Worm (Caenorhabditis elegans) whole organism, young adult: ENCODE data around the gene C32B5.6.
"Not testable (repeated sequence)": the region's sequence is repeated elsewhere in the genome, so short reads cannot be mapped to it uniquely, and the experiment has no call there.

Source experiments
- chd-7 ChIP-seq: sonication (generic microtip); optimal IDR thresholded peaks from 2 replicates; lab custom pipeline; 2016; ENCODE audit warnings: mild to moderate bottlenecking, missing genetic modification characterization, moderate library complexity, missing compliant biosample characterization
- let-526 ChIP-seq: fragments of 200-800 bp; sonication (Bioruptor generic); IDR thresholded peaks from 2 replicates; pipeline ENCODE4 v1.3.6; 2022; ENCODE audit warnings: missing genetic modification reagents, missing genetic modification characterization, missing compliant biosample characterization
- unc-62 ChIP-seq: fragments of 150-350 bp; optimal IDR thresholded peaks from 2 replicates; lab custom pipeline; 2014; ENCODE audit warnings: missing biosample characterization, missing genetic modification reagents, missing genetic modification characterization

DNA sequence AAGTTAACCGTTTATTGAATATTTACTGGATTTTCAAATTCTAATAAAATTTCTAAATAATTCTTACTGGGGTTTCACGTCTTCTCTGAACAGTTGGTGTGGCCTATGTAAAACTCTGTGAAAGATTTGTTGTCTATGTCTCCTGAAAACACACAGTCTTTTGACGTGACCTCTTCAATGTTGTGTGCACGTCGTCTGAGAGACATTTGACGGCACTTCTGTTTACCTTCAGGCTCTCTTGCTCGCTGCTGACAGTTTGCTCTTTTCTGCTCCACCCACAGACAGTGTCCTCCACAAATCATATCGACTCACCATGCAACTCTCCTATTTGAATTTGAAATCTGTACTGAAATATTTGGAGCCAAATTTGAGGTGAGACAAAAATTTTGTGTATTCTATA lies 37.3 kb upstream of the C32B5.6 start, which contains the start of gene fbxc-34:
- not testable (repeated sequence) for TF ChIP-seq let-526 (GFP tag; lab: Robert Waterston, UW); unc-62 (GFP tag; lab: Kevin White, UChicago); chd-7 (tag; lab: Kevin White, UChicago)
